Worm (Caenorhabditis elegans) whole organism, late embryonic: Measurements from ENCODE around the gene srh-270.
A peak's percentile ranks its signal among the peaks of the same experiment; 100 is the strongest.

Experiments
- C08G9.2 ChIP-seq: sonication (generic microtip); optimal IDR thresholded peaks from 2 replicates; lab custom pipeline; 2016; ENCODE audit warnings: mild to moderate bottlenecking, missing genetic modification characterization, moderate library complexity, missing compliant biosample characterization
- C38D4.7 ChIP-seq: fragments of 200-800 bp; sonication (Bioruptor generic); optimal IDR thresholded peaks from 2 replicates; lab custom pipeline; 2018; ENCODE audit warnings: mild to moderate bottlenecking, missing genetic modification characterization, moderate library complexity, missing compliant biosample characterization
- F13H6.1 ChIP-seq: sonication (generic microtip); optimal IDR thresholded peaks from 2 replicates; lab custom pipeline; 2016; ENCODE audit warnings: missing genetic modification characterization, missing compliant biosample characterization
- K02D7.2 ChIP-seq: sonication (generic microtip); optimal IDR thresholded peaks from 2 replicates; lab custom pipeline; 2017; ENCODE audit warnings: mild to moderate bottlenecking, missing genetic modification characterization, missing compliant biosample characterization
- Y22D7AL.16 ChIP-seq: sonication (generic microtip); optimal IDR thresholded peaks from 2 replicates; lab custom pipeline; 2016; ENCODE audit warnings: missing genetic modification characterization, missing compliant biosample characterization
- ahr-1 ChIP-seq: sonication (generic microtip); optimal IDR thresholded peaks from 2 replicates; lab custom pipeline; 2016; ENCODE audit warnings: missing genetic modification characterization, missing compliant biosample characterization
- ceh-2 ChIP-seq: sonication (generic microtip); optimal IDR thresholded peaks from 2 replicates; lab custom pipeline; 2016; ENCODE audit warnings: missing genotype, missing genetic modification characterization, missing compliant biosample characterization
- ceh-34 ChIP-seq: sonication (generic microtip); optimal IDR thresholded peaks from 2 replicates; lab custom pipeline; 2016; ENCODE audit warnings: mild to moderate bottlenecking, missing genetic modification characterization, missing compliant biosample characterization
- che-1 ChIP-seq: sonication (generic microtip); optimal IDR thresholded peaks from 2 replicates; lab custom pipeline; 2016; ENCODE audit warnings: mild to moderate bottlenecking, missing genetic modification characterization, missing compliant biosample characterization
- dmd-4 ChIP-seq: sonication (generic microtip); optimal IDR thresholded peaks from 2 replicates; lab custom pipeline; 2016; ENCODE audit warnings: borderline replicate concordance, missing genetic modification characterization, missing compliant biosample characterization
- dve-1 ChIP-seq: sonication (generic microtip); optimal IDR thresholded peaks from 2 replicates; lab custom pipeline; 2017; ENCODE audit warnings: antibody characterized with exemption, mild to moderate bottlenecking, missing genetic modification characterization, missing compliant biosample characterization
- elt-2 ChIP-seq: sonication (generic microtip); optimal IDR thresholded peaks from 2 replicates; lab custom pipeline; 2016; ENCODE audit warnings: missing genetic modification reagents, missing genetic modification characterization, missing compliant biosample characterization
- ets-4 ChIP-seq: sonication (generic microtip); optimal IDR thresholded peaks from 2 replicates; lab custom pipeline; 2016; ENCODE audit warnings: missing genetic modification characterization, missing compliant biosample characterization
- gmeb-2 ChIP-seq: sonication (generic microtip); optimal IDR thresholded peaks from 2 replicates; lab custom pipeline; 2016; ENCODE audit warnings: missing genetic modification characterization, inconsistent platforms, missing compliant biosample characterization
- hlh-13 ChIP-seq: fragments of 200-800 bp; sonication (Bioruptor generic); optimal IDR thresholded peaks from 2 replicates; lab custom pipeline; 2018; ENCODE audit warnings: mild to moderate bottlenecking, missing genetic modification characterization, missing compliant biosample characterization
- hlh-15 ChIP-seq: sonication (generic microtip); optimal IDR thresholded peaks from 2 replicates; lab custom pipeline; 2016; ENCODE audit warnings: missing genetic modification characterization, missing compliant biosample characterization
- hlh-30 ChIP-seq: sonication (generic microtip); optimal IDR thresholded peaks from 2 replicates; lab custom pipeline; 2017; ENCODE audit warnings: antibody characterized with exemption, missing genetic modification characterization, missing compliant biosample characterization; ENCODE audit not compliant: insufficient read depth
- hlh-6 ChIP-seq: sonication (generic microtip); optimal IDR thresholded peaks from 2 replicates; lab custom pipeline; 2016; ENCODE audit warnings: missing genotype, missing genetic modification characterization, missing compliant biosample characterization
- hlh-8 ChIP-seq: sonication (generic microtip); optimal IDR thresholded peaks from 2 replicates; lab custom pipeline; 2016; ENCODE audit warnings: missing genotype, missing genetic modification characterization, missing compliant biosample characterization
- mec-3 ChIP-seq: sonication (generic microtip); optimal IDR thresholded peaks from 2 replicates; lab custom pipeline; 2016; ENCODE audit warnings: borderline replicate concordance, missing genetic modification characterization, missing compliant biosample characterization
- nhr-11 ChIP-seq: fragments of 150-350 bp; optimal IDR thresholded peaks from 2 replicates; lab custom pipeline; 2014; ENCODE audit warnings: missing biosample characterization, missing genetic modification characterization
- pag-3 ChIP-seq: sonication (generic microtip); optimal IDR thresholded peaks from 2 replicates; lab custom pipeline; 2016; ENCODE audit warnings: missing compliant biosample characterization, missing genetic modification characterization, borderline replicate concordance
- pax-1 ChIP-seq: fragments of 150-350 bp; optimal IDR thresholded peaks from 2 replicates; lab custom pipeline; 2014; ENCODE audit warnings: missing biosample characterization, missing genetic modification characterization
- pros-1 ChIP-seq: fragments of 150-350 bp; optimal IDR thresholded peaks from 2 replicates; lab custom pipeline; 2014; ENCODE audit warnings: missing biosample characterization, missing genetic modification reagents, missing genetic modification characterization
- ref-2 ChIP-seq: sonication (generic microtip); optimal IDR thresholded peaks from 2 replicates; lab custom pipeline; 2016; ENCODE audit warnings: missing genetic modification characterization, missing compliant biosample characterization
- rnt-1 ChIP-seq: sonication (generic microtip); optimal IDR thresholded peaks from 2 replicates; lab custom pipeline; 2016; ENCODE audit warnings: missing genetic modification characterization, missing compliant biosample characterization
- sdc-2 ChIP-seq: sonication (generic microtip); optimal IDR thresholded peaks from 2 replicates; lab custom pipeline; 2016; ENCODE audit warnings: missing genotype, missing genetic modification characterization, missing compliant biosample characterization
- sox-2 ChIP-seq: fragments of 200-800 bp; sonication (Bioruptor generic); IDR thresholded peaks from 2 replicates; pipeline ENCODE4 v1.3.6; 2022; ENCODE audit warnings: missing genetic modification reagents, missing genetic modification characterization, missing compliant biosample characterization
- sox-4 ChIP-seq: sonication (generic microtip); optimal IDR thresholded peaks from 2 replicates; lab custom pipeline; 2017; ENCODE audit warnings: mild to moderate bottlenecking, missing genetic modification characterization, inconsistent platforms, missing compliant biosample characterization
- syd-9 ChIP-seq: sonication (generic microtip); optimal IDR thresholded peaks from 2 replicates; lab custom pipeline; 2016; ENCODE audit warnings: mild to moderate bottlenecking, missing genetic modification characterization, moderate library complexity, missing compliant biosample characterization
- tbx-7 ChIP-seq: sonication (generic microtip); optimal IDR thresholded peaks from 2 replicates; lab custom pipeline; 2016; ENCODE audit warnings: missing genotype, missing genetic modification characterization, missing compliant biosample characterization
- ttx-3 ChIP-seq: sonication (generic microtip); optimal IDR thresholded peaks from 2 replicates; lab custom pipeline; 2016; ENCODE audit warnings: missing genetic modification reagents, missing genetic modification characterization, missing compliant biosample characterization
- unc-3 ChIP-seq, 2 experiments: fragments of 200-800 bp in 1 of 2; sonication (Bioruptor generic) in 1 of 2; sonication (generic microtip) in 1 of 2; conservative IDR thresholded peaks in 1 of 2; optimal IDR thresholded peaks in 1 of 2; 2 replicates each; pipeline versions ENCODE4 v1.3.6 to Lab custom; 2016 to 2022; ENCODE audit warnings: missing compliant biosample characterization in 2 of 2, missing genetic modification characterization in 2 of 2, missing genetic modification reagents in 1 of 2
- unc-42 ChIP-seq: sonication (generic microtip); optimal IDR thresholded peaks from 2 replicates; lab custom pipeline; 2016; ENCODE audit warnings: missing genotype, missing genetic modification characterization, missing compliant biosample characterization
- ztf-16 ChIP-seq: sonication (generic microtip); optimal IDR thresholded peaks from 2 replicates; lab custom pipeline; 2017; ENCODE audit warnings: missing genetic modification characterization, missing compliant biosample characterization

srh-270 gene

ce11 chrV:2880356-2880755, 19.0 kb upstream of the srh-270 start:
- TF ChIP-seq unc-3 (GFP tag; conservative IDR thresholded peaks at IDR 0.05; lab: Robert Waterston, UW): no peak
- no peak for TF ChIP-seq unc-3 (tag; optimal IDR thresholded peaks at IDR 0.05; lab: Kevin White, UChicago)
- TF ChIP-seq pax-1 (tag; lab: Kevin White, UChicago): no peak
- peak; percentile 26 for TF ChIP-seq elt-2 (tag; lab: Kevin White, UChicago)
- TF ChIP-seq, all 69 proteins: peak for 1

- TF ChIP-seq hlh-13 (GFP tag; lab: Kevin White, UChicago): no peak
- TF ChIP-seq ref-2: no peak
- TF ChIP-seq syd-9 (tag; lab: Kevin White, UChicago): no peak
- no peak for TF ChIP-seq C38D4.7 (GFP tag; lab: Kevin White, UChicago)
- TF ChIP-seq pag-3: no peak
- no peak for TF ChIP-seq ceh-34 (tag; lab: Kevin White, UChicago)
- TF ChIP-seq, all 69 proteins: peak for 0
These were observed 18.4 kb upstream of the srh-270 start, which contains the start of gene str-39 for ce11 chrV:2879801-2880200. str-39 (minus strand) TSS chrV:2879901.

- no peak for TF ChIP-seq rnt-1 (tag; lab: Kevin White, UChicago)
- no peak for TF ChIP-seq elt-2 (tag; lab: Kevin White, UChicago)
- no peak for TF ChIP-seq K02D7.2 (tag; lab: Kevin White, UChicago)
- TF ChIP-seq hlh-13 (GFP tag; lab: Kevin White, UChicago): no peak
- TF ChIP-seq gmeb-2: no peak
- TF ChIP-seq F13H6.1: no peak
- no peak for TF ChIP-seq pros-1 (tag; lab: Kevin White, UChicago)
- no peak for TF ChIP-seq dmd-4 (tag; lab: Kevin White, UChicago)
- no peak for TF ChIP-seq syd-9 (tag; lab: Kevin White, UChicago)
- TF ChIP-seq ref-2: no peak
- TF ChIP-seq sox-2 (GFP tag; lab: Robert Waterston, UW): no peak
- TF ChIP-seq hlh-15 (tag; lab: Kevin White, UChicago): no peak
- no peak for TF ChIP-seq ttx-3
- no peak for TF ChIP-seq hlh-30 (tag; lab: Kevin White, UChicago)
These were observed 16.1 kb upstream of the srh-270 start, which contains the start of gene F37B4.10 for ce11 chrV:2877509-2877908. F37B4.10 (minus strand) TSS chrV:2877609.

ce11 chrV:2876188-2876831, 14.9 kb upstream of the srh-270 start:
- no peak for TF ChIP-seq K02D7.2 (tag; lab: Kevin White, UChicago)
- TF ChIP-seq gmeb-2: no peak
- no peak for TF ChIP-seq unc-42 (tag; lab: Kevin White, UChicago)
- TF ChIP-seq elt-2 (tag; lab: Kevin White, UChicago): no peak
- TF ChIP-seq ztf-16 (tag; lab: Kevin White, UChicago): no peak
- TF ChIP-seq sdc-2 (tag; lab: Kevin White, UChicago): no peak
- no peak for TF ChIP-seq tbx-7 (tag; lab: Kevin White, UChicago)
- no peak for TF ChIP-seq C08G9.2 (tag; lab: Kevin White, UChicago)
- TF ChIP-seq ceh-2 (tag; lab: Kevin White, UChicago): no peak
- TF ChIP-seq hlh-6 (tag; lab: Kevin White, UChicago): no peak
- TF ChIP-seq sox-4 (tag; lab: Kevin White, UChicago): no peak
- TF ChIP-seq sox-2 (GFP tag; lab: Robert Waterston, UW): no peak
- TF ChIP-seq dve-1 (tag; lab: Kevin White, UChicago): no peak
- TF ChIP-seq unc-3 (GFP tag; conservative IDR thresholded peaks at IDR 0.05; lab: Robert Waterston, UW): no peak
- no peak for TF ChIP-seq unc-3 (tag; optimal IDR thresholded peaks at IDR 0.05; lab: Kevin White, UChicago)
- no peak for TF ChIP-seq syd-9 (tag; lab: Kevin White, UChicago)
- no peak for TF ChIP-seq ceh-34 (tag; lab: Kevin White, UChicago)
- no peak for TF ChIP-seq hlh-8 (tag; lab: Kevin White, UChicago)
- no peak for TF ChIP-seq hlh-13 (GFP tag; lab: Kevin White, UChicago)
- TF ChIP-seq ets-4 (tag; lab: Kevin White, UChicago): no peak

- no peak for TF ChIP-seq Y22D7AL.16 (tag; lab: Kevin White, UChicago)
- TF ChIP-seq nhr-11 (tag; lab: Kevin White, UChicago): no peak
- no peak for TF ChIP-seq che-1 (tag; lab: Kevin White, UChicago)
- TF ChIP-seq C08G9.2 (tag; lab: Kevin White, UChicago): no peak
- TF ChIP-seq mec-3: no peak
- TF ChIP-seq K02D7.2 (tag; lab: Kevin White, UChicago): no peak
- TF ChIP-seq ceh-2 (tag; lab: Kevin White, UChicago): no peak
- TF ChIP-seq sox-4 (tag; lab: Kevin White, UChicago): no peak
- no peak for TF ChIP-seq ahr-1 (tag; lab: Kevin White, UChicago)
- TF ChIP-seq hlh-6 (tag; lab: Kevin White, UChicago): no peak
- TF ChIP-seq sox-2 (GFP tag; lab: Robert Waterston, UW): no peak
- no peak for TF ChIP-seq ceh-34 (tag; lab: Kevin White, UChicago)
These were observed 14.0 kb upstream of the srh-270 start, which contains the start of gene folt-2 for ce11 chrV:2875422-2875821. folt-2 (minus strand) TSS chrV:2875600.
